Fruit fly (Drosophila melanogaster) whole organism, adult: ENCODE data around the gene CG46467.

ENCODE experiments used
- CG11617 ChIP-seq: fragments of 200-800 bp; sonication (Bioruptor generic); optimal IDR thresholded peaks from 2 replicates; lab custom pipeline; 2017; ENCODE audit warnings: mild to moderate bottlenecking, missing biosample characterization, missing genetic modification reagents, missing genetic modification characterization
- CG5204 ChIP-seq: fragments of 200-800 bp; sonication (Bioruptor generic); optimal IDR thresholded peaks from 2 replicates; lab custom pipeline; 2016; ENCODE audit warnings: missing biosample characterization, missing genetic modification characterization
- Clk ChIP-seq: fragments of 200-800 bp; sonication (Bioruptor generic); optimal IDR thresholded peaks from 2 replicates; lab custom pipeline; 2017; ENCODE audit warnings: missing biosample characterization, missing genetic modification characterization
- Mnt ChIP-seq: fragments of 200-800 bp; sonication (Bioruptor generic); optimal IDR thresholded peaks from 2 replicates; lab custom pipeline; 2016; ENCODE audit warnings: missing biosample characterization, mild to moderate bottlenecking, missing genetic modification characterization
- cnc ChIP-seq, 2 experiments: fragments of >200 bp; optimal IDR thresholded peaks; 2 replicates each; lab custom pipeline; 2017
- kay ChIP-seq: fragments of 200-800 bp; sonication (Bioruptor generic); peaks from one replicate; lab custom pipeline; 2016; ENCODE audit warnings: missing biosample characterization, missing genetic modification characterization, borderline replicate concordance
- pad ChIP-seq: fragments of 200-800 bp; sonication (Bioruptor generic); optimal IDR thresholded peaks from 3 replicates; lab custom pipeline; 2017; ENCODE audit warnings: missing biosample characterization, missing genetic modification characterization, mild to moderate bottlenecking, moderate library complexity, missing genetic modification reagents
- toe ChIP-seq: fragments of 200-800 bp; sonication (Bioruptor generic); optimal IDR thresholded peaks from 2 replicates; lab custom pipeline; 2016; ENCODE audit warnings: missing biosample characterization, missing genetic modification characterization

- TF ChIP-seq kay (GFP tag; lab: Kevin White, UChicago): no peak
- no peak for TF ChIP-seq pad (GFP tag; lab: Kevin White, UChicago)
- no peak for TF ChIP-seq Mnt (GFP tag; lab: Kevin White, UChicago)
- TF ChIP-seq CG11617 (GFP tag; lab: Kevin White, UChicago): no peak
- no peak for TF ChIP-seq toe
- no peak for TF ChIP-seq Clk
- no peak for TF ChIP-seq CG5204 (GFP tag; lab: Kevin White, UChicago)
- no peak for TF ChIP-seq cnc (optimal IDR thresholded peaks at IDR 0.05; lab: Kevin White, UChicago)
Observed at dm6 chr3R:9966109-9966701, 91.7 kb downstream of the CG46467 start.
